Worm (Caenorhabditis elegans) whole organism, L4/young adult: Measurements from ENCODE around the gene pph-4.2.

Source experiments
- W03F9.2 ChIP-seq: fragments of 150-350 bp; optimal IDR thresholded peaks from 2 replicates; lab custom pipeline; 2014; ENCODE audit warnings: missing biosample characterization, missing genetic modification characterization
- dao-5 ChIP-seq: sonication (generic microtip); optimal IDR thresholded peaks from 2 replicates; lab custom pipeline; 2016; ENCODE audit warnings: missing genotype, missing genetic modification characterization, moderate library complexity, missing compliant biosample characterization
- him-1 ChIP-seq: sonication (generic microtip); optimal IDR thresholded peaks from 2 replicates; lab custom pipeline; 2016; ENCODE audit warnings: missing genotype, missing genetic modification reagents, missing genetic modification characterization, missing compliant biosample characterization

pph-4.2 gene

DNA sequence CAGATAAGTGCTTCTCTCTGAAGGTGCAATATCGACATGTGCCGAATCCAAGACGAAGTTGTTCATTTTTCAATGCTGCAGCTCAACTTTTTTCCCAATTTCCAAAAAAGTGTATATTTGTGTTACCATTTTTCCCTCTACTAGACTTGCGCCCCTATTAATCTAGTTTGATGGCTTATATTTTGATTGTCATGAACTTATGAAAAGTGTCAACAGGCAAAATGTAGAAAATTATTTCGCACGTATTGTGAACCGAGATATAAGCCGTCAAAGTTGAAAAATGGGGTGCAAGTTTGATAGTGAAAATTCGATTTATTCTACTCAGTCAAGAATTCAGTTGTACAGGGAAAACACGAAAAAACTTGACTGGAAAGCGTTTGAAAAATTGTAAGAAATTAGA is 18.6 kb downstream of the pph-4.2 start, which contains the start of gene Y75B8A.32:
TSS of gene Y75B8A.32 (minus strand) at position 101 of the 400 bp plus-strand sequence.
- TF ChIP-seq W03F9.2 (tag; lab: Kevin White, UChicago) (no peak), dao-5 (tag; lab: Kevin White, UChicago) (no peak), him-1 (tag; lab: Kevin White, UChicago) (no peak)

DNA sequence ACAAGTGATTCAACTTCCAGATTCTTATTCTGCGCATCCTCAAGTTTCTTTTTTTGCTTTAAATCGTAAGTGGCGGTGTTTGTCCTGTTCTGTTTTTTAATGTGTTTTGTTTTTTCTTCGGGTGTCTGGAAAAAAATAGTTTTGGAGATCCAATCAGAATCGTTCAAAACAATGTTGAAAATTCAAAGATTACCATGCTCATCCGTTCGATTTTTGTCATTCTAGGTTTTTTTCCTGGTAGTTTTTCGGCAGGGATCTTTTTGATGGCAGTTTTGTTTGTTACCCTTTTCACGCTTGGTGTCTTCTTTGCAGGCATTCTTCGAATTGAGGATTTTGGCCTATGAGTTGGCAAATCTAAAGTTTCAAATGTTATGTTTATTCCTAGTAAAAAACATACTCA is 20.5 kb downstream of the pph-4.2 start:
- TF ChIP-seq dao-5 (tag; lab: Kevin White, UChicago) (no peak), W03F9.2 (tag; lab: Kevin White, UChicago) (no peak), him-1 (tag; lab: Kevin White, UChicago) (no peak)

DNA sequence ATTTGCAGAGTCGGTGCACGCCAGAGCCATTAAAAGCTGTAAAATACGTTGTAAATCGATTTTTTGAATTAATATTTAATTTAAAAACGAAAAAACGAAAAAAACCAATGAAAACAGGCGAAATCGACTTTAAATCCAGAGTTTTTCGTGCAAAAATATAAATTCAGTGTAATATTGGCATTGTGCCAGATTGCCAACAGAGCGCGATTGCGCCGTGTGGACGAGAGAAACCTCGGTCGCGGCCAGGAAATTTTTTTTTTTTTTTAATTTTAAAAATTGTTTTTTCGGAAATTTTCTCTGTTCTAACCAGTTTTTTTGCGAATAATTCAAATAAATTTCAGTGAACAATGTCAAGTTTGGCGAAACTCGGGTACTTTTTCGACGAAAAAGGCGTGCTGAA is 25.7 kb downstream of the pph-4.2 start, which contains the start of the genes pph-4.1 and Y75B8A.31:
TSS of gene pph-4.1 (minus strand) at position 36 of the 400 bp plus-strand sequence.
TSS of gene Y75B8A.31 (plus strand) at position 342 of the 400 bp plus-strand sequence.
- peak; percentile 58 for TF ChIP-seq him-1 (tag; lab: Kevin White, UChicago)
- no peak for TF ChIP-seq dao-5 (tag; lab: Kevin White, UChicago)
- peak; percentile 94 for TF ChIP-seq W03F9.2 (tag; lab: Kevin White, UChicago)

DNA sequence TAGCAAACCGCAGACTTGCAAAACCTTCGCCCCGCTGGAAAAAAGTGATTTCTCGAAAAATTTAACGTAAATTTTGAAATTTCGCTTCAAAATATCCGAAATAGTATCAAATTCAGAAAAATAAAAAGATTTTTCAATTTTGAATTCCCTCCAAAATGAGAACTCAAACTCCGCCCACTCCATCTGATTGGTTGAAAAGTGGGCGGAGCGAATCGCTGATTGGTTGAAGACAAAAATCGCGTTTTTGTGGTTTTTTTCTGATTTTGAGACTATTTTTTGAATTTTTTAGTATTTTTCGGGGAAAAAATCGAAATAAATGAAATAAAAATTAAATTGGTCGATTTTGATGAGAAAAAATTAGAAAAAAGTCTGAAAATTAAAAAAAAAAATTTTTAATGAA is 28.0 kb downstream of the pph-4.2 start:
- no peak for TF ChIP-seq him-1 (tag; lab: Kevin White, UChicago)
- TF ChIP-seq W03F9.2 (tag; lab: Kevin White, UChicago) = no peak
- TF ChIP-seq dao-5 (tag; lab: Kevin White, UChicago) = no peak

DNA sequence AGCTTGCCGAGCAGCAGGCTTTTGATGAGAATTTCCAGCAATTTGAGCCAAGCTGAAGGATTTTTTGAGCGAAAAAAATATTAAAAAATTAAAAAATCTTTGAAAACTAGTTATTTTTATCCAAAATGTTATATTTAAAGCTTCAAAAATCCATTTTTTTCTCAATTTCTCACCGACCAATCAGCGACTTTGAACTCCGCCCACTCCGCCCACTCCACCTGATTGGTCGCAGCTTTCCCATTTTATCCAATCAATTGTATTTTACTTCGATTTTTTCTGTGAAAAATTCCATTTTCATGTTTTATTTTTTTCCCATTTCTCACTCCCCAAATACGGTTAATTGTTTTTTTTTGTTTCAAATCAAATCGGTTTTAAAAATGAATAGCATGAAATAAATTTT is 32.1 kb downstream of the pph-4.2 start:
- no peak for TF ChIP-seq W03F9.2 (tag; lab: Kevin White, UChicago)
- TF ChIP-seq him-1 (tag; lab: Kevin White, UChicago) = no peak
- no peak for TF ChIP-seq dao-5 (tag; lab: Kevin White, UChicago)

DNA sequence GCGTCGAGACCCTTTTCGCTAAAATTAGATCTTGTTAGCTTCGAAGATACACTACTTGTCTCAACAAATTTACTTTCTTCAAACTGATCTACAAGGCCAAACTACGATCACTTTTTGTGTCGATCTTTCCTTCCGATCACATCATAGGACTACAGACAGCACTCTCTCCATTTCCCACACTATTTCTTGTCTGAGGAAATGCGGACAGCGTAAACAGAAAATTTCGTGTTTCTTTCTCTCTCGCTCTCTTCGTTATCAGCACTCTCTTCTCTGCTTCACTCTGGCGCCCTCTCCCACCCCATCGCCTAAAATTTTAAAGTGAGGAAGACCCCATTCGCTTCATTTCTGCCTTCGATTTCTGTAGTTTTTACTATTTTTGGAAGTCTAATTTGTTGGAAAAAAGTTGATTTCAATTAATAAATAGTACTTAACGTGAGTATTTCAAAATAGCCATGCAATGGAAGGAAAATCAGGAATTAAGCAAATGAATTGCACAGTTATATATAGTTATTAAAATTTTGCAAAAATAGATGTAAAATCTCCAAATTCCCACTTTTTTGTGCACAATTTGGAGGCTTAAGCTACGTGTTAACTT is 41.6 kb downstream of the pph-4.2 start:
- no peak for TF ChIP-seq dao-5 (tag; lab: Kevin White, UChicago)
- TF ChIP-seq W03F9.2 (tag; lab: Kevin White, UChicago) = peak; percentile 1

DNA sequence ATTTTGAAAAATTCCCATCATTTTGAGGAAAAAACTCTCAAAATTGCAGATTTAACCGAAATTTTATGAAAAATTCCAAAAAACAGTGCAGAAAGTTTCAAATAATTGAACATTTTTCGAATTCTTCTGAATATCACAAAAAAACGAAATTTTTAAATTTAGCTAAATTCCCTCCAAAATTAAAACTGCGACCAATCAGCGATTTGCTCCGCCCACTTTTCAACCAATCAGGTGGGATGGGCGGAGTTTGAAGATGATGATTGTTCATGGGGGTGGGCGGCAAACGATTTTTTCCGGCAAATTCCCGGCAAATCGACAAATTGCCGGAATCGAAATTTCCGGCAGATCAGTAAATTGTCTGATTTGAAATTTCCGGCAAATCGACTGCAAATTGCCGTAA is 42.8 kb downstream of the pph-4.2 start:
- TF ChIP-seq dao-5 (tag; lab: Kevin White, UChicago) (no peak), him-1 (tag; lab: Kevin White, UChicago) (no peak), W03F9.2 (tag; lab: Kevin White, UChicago) (no peak)

DNA sequence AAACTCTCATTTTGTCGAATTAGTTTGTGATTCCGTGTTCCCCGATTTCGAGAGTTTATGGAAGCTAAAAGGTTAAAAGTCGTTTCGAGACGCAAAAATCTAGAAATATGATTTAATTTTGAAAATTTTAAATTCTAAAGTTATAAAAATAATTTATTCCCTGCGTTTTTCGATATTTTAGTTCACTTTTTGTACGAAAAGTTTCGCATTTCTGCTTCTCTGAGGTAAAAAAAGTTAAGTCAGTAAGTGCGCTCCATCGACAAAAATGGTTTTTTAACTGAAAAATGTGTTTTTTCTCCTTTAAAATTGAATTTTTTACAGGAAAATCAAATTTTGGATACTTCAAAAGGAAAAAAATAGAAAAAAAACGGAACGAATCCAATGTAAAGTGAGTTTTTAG is 43.6 kb downstream of the pph-4.2 start, which contains the start of gene zip-1:
TSS of gene zip-1 (plus strand) at position 301 of the 400 bp plus-strand sequence.
- TF ChIP-seq him-1 (tag; lab: Kevin White, UChicago) (no peak), dao-5 (tag; lab: Kevin White, UChicago) (no peak), W03F9.2 (tag; lab: Kevin White, UChicago) (no peak)

DNA sequence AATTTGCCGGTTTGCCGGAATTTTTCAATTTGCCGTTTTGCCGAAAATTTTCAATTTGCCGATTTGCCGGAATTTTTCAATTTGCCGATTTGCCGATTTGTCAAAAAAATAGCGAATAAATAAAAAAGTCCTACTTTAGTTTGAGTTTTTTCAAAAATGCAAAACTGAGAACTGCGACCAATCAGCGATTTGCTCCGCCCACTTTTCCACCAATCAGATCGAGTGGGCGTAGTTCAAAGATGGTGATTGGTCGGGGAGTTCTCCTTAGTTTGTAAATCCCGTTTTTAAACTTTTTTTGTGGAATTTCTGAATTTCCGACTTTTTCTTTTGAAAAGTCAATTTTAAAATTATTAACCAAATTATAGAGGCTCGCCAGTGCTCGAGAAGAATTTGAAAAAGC is 45.7 kb downstream of the pph-4.2 start:
- TF ChIP-seq dao-5 (tag; lab: Kevin White, UChicago) (no peak), him-1 (tag; lab: Kevin White, UChicago) (no peak)

DNA sequence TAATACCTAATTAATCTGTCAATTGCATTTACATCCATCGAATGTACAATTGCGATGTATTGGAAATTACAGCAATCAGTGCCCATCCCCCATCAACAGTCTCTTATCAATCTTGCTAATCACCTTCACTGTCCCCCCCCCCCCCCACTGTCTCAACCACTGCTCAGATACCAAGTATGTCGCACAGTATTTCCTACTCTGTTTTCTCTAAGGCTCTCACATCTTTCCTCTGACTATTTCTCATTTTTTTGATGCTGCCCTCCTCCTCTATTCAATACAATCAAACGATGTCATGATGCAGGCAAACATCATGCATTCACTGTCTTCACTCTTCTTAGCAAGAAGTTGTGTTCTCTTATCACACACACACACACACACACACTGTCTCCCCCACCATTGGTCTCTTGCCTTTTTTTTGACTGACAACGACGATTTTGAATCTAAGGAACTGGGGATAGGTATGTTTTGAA is 49.5 kb downstream of the pph-4.2 start, which contains the start of the genes zip-12 and Y75B8A.63:
TSS of gene zip-12 (plus strand) at position 387 of the 470 bp plus-strand sequence.
TSS of gene Y75B8A.63 (plus strand) at position 420 of the 470 bp plus-strand sequence.
- no peak for TF ChIP-seq W03F9.2 (tag; lab: Kevin White, UChicago)
- no peak for TF ChIP-seq him-1 (tag; lab: Kevin White, UChicago)
- no peak for TF ChIP-seq dao-5 (tag; lab: Kevin White, UChicago)

DNA sequence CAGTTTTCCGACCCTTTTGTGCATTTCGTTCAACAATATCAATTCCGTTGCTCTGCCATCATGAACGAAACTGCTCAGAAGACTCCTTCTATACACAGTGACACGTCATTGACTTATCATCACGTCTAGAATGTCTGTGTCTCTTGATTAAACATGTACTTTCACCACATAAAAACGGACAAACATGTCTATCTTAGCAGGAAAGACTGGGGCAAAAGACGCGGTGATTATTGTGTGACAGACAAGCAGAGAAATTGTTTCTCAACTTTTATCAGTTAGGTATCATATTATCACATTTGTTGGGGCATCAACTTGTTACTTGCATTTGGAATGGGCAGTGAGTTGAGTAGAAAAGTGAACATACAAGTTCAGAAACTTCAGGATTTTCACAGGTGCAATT is 51.8 kb downstream of the pph-4.2 start:
- no peak for TF ChIP-seq dao-5 (tag; lab: Kevin White, UChicago)
